Worm (Caenorhabditis elegans): ENCODE measurements around the gene srw-97.

ce11 chrII:1691011-1691410, 22.2 kb upstream of the srw-97 start, which contains the start of gene fbxc-22:
- TF ChIP-seq sea-2 (GFP tag; optimal IDR thresholded peaks at IDR 0.05) (no peak), nhr-237 (tag; optimal IDR thresholded peaks at IDR 0.05) (no peak), pha-4 (tag; optimal IDR thresholded peaks at IDR 0.05) (no peak), ztf-11 (tag; optimal IDR thresholded peaks at IDR 0.05) (no peak), tbx-2 (tag; optimal IDR thresholded peaks at IDR 0.05) (no peak), nhr-11 (tag; optimal IDR thresholded peaks at IDR 0.05) (no peak), unc-62 (GFP tag; optimal IDR thresholded peaks at IDR 0.05) (no peak), zag-1 (tag; optimal IDR thresholded peaks at IDR 0.05) (no peak), ceh-28 (tag; optimal IDR thresholded peaks at IDR 0.05) (no peak)

All from whole organism, L3 larva.